Worm (Caenorhabditis elegans) whole organism, L2 larva: Measurements from ENCODE around the gene F41C3.7.

ENCODE experiments used
- ceh-82 ChIP-seq: fragments of 150-350 bp; optimal IDR thresholded peaks from 2 replicates; lab custom pipeline; 2014; ENCODE audit warnings: missing biosample characterization, missing genetic modification characterization
- fos-1 ChIP-seq: fragments of 150-350 bp; optimal IDR thresholded peaks from 2 replicates; lab custom pipeline; 2014; ENCODE audit warnings: missing biosample characterization, missing genetic modification characterization
- lin-13 ChIP-seq: fragments of 150-350 bp; optimal IDR thresholded peaks from 2 replicates; lab custom pipeline; 2014; ENCODE audit warnings: missing biosample characterization, missing genetic modification reagents, missing genetic modification characterization
- lsy-2 ChIP-seq, 2 experiments: fragments of 150-350 bp in 1 of 2; sonication (generic microtip) in 1 of 2; optimal IDR thresholded peaks; 2 replicates each; lab custom pipeline; 2014 to 2017; ENCODE audit warnings: missing biosample characterization in 2 of 2, missing genetic modification characterization in 2 of 2
- nhr-10 ChIP-seq: sonication (generic microtip); optimal IDR thresholded peaks from 2 replicates; lab custom pipeline; 2017; ENCODE audit warnings: missing biosample characterization, missing genetic modification characterization
- snpc-4 ChIP-seq: fragments of 150-350 bp; optimal IDR thresholded peaks from 2 replicates; lab custom pipeline; 2014; ENCODE audit warnings: missing biosample characterization, missing genetic modification characterization
- unc-55 ChIP-seq: fragments of 150-350 bp; sonication (generic microtip); optimal IDR thresholded peaks from 3 replicates; lab custom pipeline; 2014; ENCODE audit warnings: missing biosample characterization, missing genetic modification reagents, missing genetic modification characterization
- ztf-11 ChIP-seq: sonication (generic microtip); optimal IDR thresholded peaks from 2 replicates; lab custom pipeline; 2017; ENCODE audit warnings: missing biosample characterization, missing genetic modification characterization

ce11 chrII:4759835-4760234 lies 30.0 kb downstream of the F41C3.7 start:
- TF ChIP-seq lsy-2 (tag; optimal IDR thresholded peaks at IDR 0.05; lab: Kevin White, UChicago) (no peak), ztf-11 (tag; lab: Kevin White, UChicago) (no peak), unc-55 (no peak), nhr-10 (tag; lab: Kevin White, UChicago) (no peak), ceh-82 (tag; lab: Kevin White, UChicago) (no peak), lin-13 (GFP tag; lab: Kevin White, UChicago) (no peak), fos-1 (tag; lab: Kevin White, UChicago) (no peak), snpc-4 (tag; lab: Kevin White, UChicago) (no peak)
